Fruit fly (Drosophila melanogaster) whole organism, embryonic: ENCODE data around the gene glob2.

Source experiments
- Adf1 ChIP-seq: fragments of 200-800 bp; sonication (Bioruptor generic); IDR thresholded peaks from 2 replicates; pipeline ENCODE4 v1.3.6; 2022; ENCODE audit warnings: missing biosample characterization, missing genetic modification characterization
- Asciz ChIP-seq: fragments of 200-800 bp; sonication (Bioruptor generic); optimal IDR thresholded peaks from 2 replicates; lab custom pipeline; 2017; ENCODE audit warnings: missing biosample characterization, mild to moderate bottlenecking, missing genetic modification characterization, missing genetic modification reagents
- Bgb ChIP-seq: fragments of 200-800 bp; sonication (Bioruptor generic); IDR thresholded peaks from 2 replicates; pipeline ENCODE4 v1.3.6; 2022; ENCODE audit warnings: missing biosample characterization, missing genetic modification characterization; ENCODE audit not compliant: partially characterized antibody
- C15 ChIP-seq: fragments of 200-800 bp; sonication (Bioruptor generic); IDR thresholded peaks from 3 replicates; pipeline ENCODE4 v1.3.6; 2022; ENCODE audit warnings: missing biosample characterization, missing genetic modification characterization
- CG11398 ChIP-seq: fragments of 200-800 bp; sonication (Bioruptor generic); optimal IDR thresholded peaks from 2 replicates; lab custom pipeline; 2016; ENCODE audit warnings: missing biosample characterization, missing genetic modification characterization
- CG11560 ChIP-seq: fragments of 200-800 bp; sonication (Bioruptor generic); IDR thresholded peaks from 3 replicates; pipeline ENCODE4 v1.3.6; 2022; ENCODE audit warnings: missing biosample characterization, missing genetic modification characterization
- CG12942 ChIP-seq: fragments of 200-800 bp; sonication (Bioruptor generic); optimal IDR thresholded peaks from 3 replicates; lab custom pipeline; 2016; ENCODE audit warnings: missing biosample characterization, missing genetic modification characterization
- CG13296 ChIP-seq: fragments of 200-800 bp; sonication (Bioruptor generic); optimal IDR thresholded peaks from 3 replicates; lab custom pipeline; 2018; ENCODE audit warnings: missing biosample characterization, mild to moderate bottlenecking, missing genetic modification characterization
- CG14860 ChIP-seq: fragments of 200-800 bp; sonication (Bioruptor generic); IDR thresholded peaks from 3 replicates; pipeline ENCODE4 v1.3.6; 2022; ENCODE audit warnings: missing biosample characterization, missing genetic modification characterization; ENCODE audit not compliant: partially characterized antibody
- CG15011 ChIP-seq: fragments of 200-800 bp; sonication (Bioruptor generic); optimal IDR thresholded peaks from 3 replicates; lab custom pipeline; 2018; ENCODE audit warnings: missing biosample characterization, mild to moderate bottlenecking, missing genetic modification characterization
- CG1602 ChIP-seq: fragments of 200-800 bp; sonication (Bioruptor generic); optimal IDR thresholded peaks from 3 replicates; lab custom pipeline; 2016; ENCODE audit warnings: missing biosample characterization, missing genetic modification characterization
- CG17328 ChIP-seq: fragments of 200-800 bp; sonication (Bioruptor generic); IDR thresholded peaks from 2 replicates; pipeline ENCODE4 v1.3.6; 2022; ENCODE audit warnings: missing biosample characterization, missing genetic modification characterization
- CG2202 ChIP-seq: fragments of 200-800 bp; sonication (Bioruptor generic); optimal IDR thresholded peaks from 2 replicates; lab custom pipeline; 2018; ENCODE audit warnings: missing biosample characterization, mild to moderate bottlenecking, missing genetic modification characterization
- CG31224 ChIP-seq: fragments of 200-800 bp; sonication (Bioruptor generic); IDR thresholded peaks from 2 replicates; pipeline ENCODE4 v1.3.6; 2022; ENCODE audit warnings: missing biosample characterization, missing genetic modification characterization
- CG31365 ChIP-seq: fragments of 200-800 bp; sonication (Bioruptor generic); optimal IDR thresholded peaks from 2 replicates; lab custom pipeline; 2018; ENCODE audit warnings: missing biosample characterization, mild to moderate bottlenecking, missing genetic modification characterization
- CG3847 ChIP-seq: fragments of 200-800 bp; sonication (Bioruptor generic); IDR thresholded peaks from 2 replicates; pipeline ENCODE4 v1.3.6; 2022; ENCODE audit warnings: missing biosample characterization, missing genetic modification characterization
- CG3995 ChIP-seq: fragments of 200-800 bp; sonication (Bioruptor generic); optimal IDR thresholded peaks from 3 replicates; lab custom pipeline; 2016; ENCODE audit warnings: missing biosample characterization, missing genetic modification characterization
- CG4730 ChIP-seq: fragments of 200-800 bp; sonication (Bioruptor generic); IDR thresholded peaks from 2 replicates; pipeline ENCODE4 v1.3.6; 2022; ENCODE audit warnings: missing biosample characterization, missing genetic modification characterization
- CG8089 ChIP-seq: fragments of 200-800 bp; sonication (Bioruptor generic); optimal IDR thresholded peaks from 3 replicates; lab custom pipeline; 2016; ENCODE audit warnings: missing biosample characterization, missing genetic modification characterization
- CG8765 ChIP-seq: fragments of 200-800 bp; sonication (Bioruptor generic); IDR thresholded peaks from 2 replicates; pipeline ENCODE4 v1.3.6; 2022; ENCODE audit warnings: missing biosample characterization, missing genetic modification characterization
- Dip2 ChIP-seq: fragments of 200-800 bp; sonication (Bioruptor generic); IDR thresholded peaks from 2 replicates; pipeline ENCODE4 v1.3.6; 2022; ENCODE audit warnings: missing biosample characterization, missing genetic modification characterization
- E2f2 ChIP-seq: fragments of 200-800 bp; sonication (Bioruptor generic); IDR thresholded peaks from 2 replicates; pipeline ENCODE4 v1.3.6; 2022; ENCODE audit warnings: missing biosample characterization, missing genetic modification characterization
- ERR ChIP-seq: fragments of 200-800 bp; sonication (Bioruptor generic); optimal IDR thresholded peaks from 2 replicates; lab custom pipeline; 2016; ENCODE audit warnings: missing biosample characterization, missing genetic modification characterization
- Ets65A ChIP-seq: fragments of 200-800 bp; sonication (Bioruptor generic); peaks from one replicate; lab custom pipeline; 2016; ENCODE audit warnings: missing biosample characterization, missing genetic modification characterization
- HHEX ChIP-seq: fragments of 200-800 bp; sonication (Bioruptor generic); optimal IDR thresholded peaks from 3 replicates; lab custom pipeline; 2017; ENCODE audit warnings: missing biosample characterization, mild to moderate bottlenecking, missing genetic modification characterization, missing genetic modification reagents
- Hmr ChIP-seq: fragments of 200-800 bp; sonication (Bioruptor generic); optimal IDR thresholded peaks from 3 replicates; lab custom pipeline; 2017; ENCODE audit warnings: mild to moderate bottlenecking, missing biosample characterization, missing genetic modification reagents, missing genetic modification characterization
- Kr ChIP-seq: fragments of 200-800 bp; sonication (Bioruptor generic); optimal IDR thresholded peaks from 2 replicates; lab custom pipeline; 2017; ENCODE audit warnings: missing biosample characterization, mild to moderate bottlenecking, missing genetic modification characterization
- NFAT ChIP-seq: fragments of 200-800 bp; sonication (Bioruptor generic); IDR thresholded peaks from 2 replicates; pipeline ENCODE4 v1.3.6; 2022; ENCODE audit warnings: missing biosample characterization, missing genetic modification characterization
- Tbp ChIP-seq: fragments of >200 bp; optimal IDR thresholded peaks from 2 replicates; lab custom pipeline; 2018; ENCODE audit warnings: missing biosample characterization, missing genetic modification characterization
- Vsx1 ChIP-seq: fragments of 200-800 bp; sonication (Bioruptor generic); optimal IDR thresholded peaks from 2 replicates; lab custom pipeline; 2017; ENCODE audit warnings: missing biosample characterization, mild to moderate bottlenecking, missing genetic modification characterization, missing genetic modification reagents
- YL-1 ChIP-seq: fragments of 200-800 bp; sonication (Bioruptor generic); optimal IDR thresholded peaks from 3 replicates; lab custom pipeline; 2017; ENCODE audit warnings: missing biosample characterization, mild to moderate bottlenecking, missing genetic modification characterization
- ab ChIP-seq: fragments of 200-800 bp; sonication (Bioruptor generic); optimal IDR thresholded peaks from 2 replicates; lab custom pipeline; 2016; ENCODE audit warnings: missing biosample characterization, missing genetic modification characterization
- abd-A ChIP-seq: fragments of 200-800 bp; sonication (Bioruptor generic); optimal IDR thresholded peaks from 3 replicates; lab custom pipeline; 2019; ENCODE audit warnings: missing biosample characterization, mild to moderate bottlenecking, missing genetic modification characterization, moderate library complexity
- ap ChIP-seq: fragments of 200-800 bp; sonication (Bioruptor generic); IDR thresholded peaks from 2 replicates; pipeline ENCODE4 v1.3.6; 2022; ENCODE audit warnings: missing biosample characterization, missing genetic modification characterization
- crp ChIP-seq, 2 experiments: fragments of 200-800 bp; sonication (Bioruptor generic); optimal IDR thresholded peaks; 2 replicates in 1 of 2; 3 replicates in 1 of 2; lab custom pipeline; 2017; ENCODE audit warnings: missing biosample characterization in 2 of 2, missing genetic modification characterization in 2 of 2, mild to moderate bottlenecking in 1 of 2, moderate library complexity in 1 of 2
- da ChIP-seq: fragments of 200-800 bp; sonication (Bioruptor generic); optimal IDR thresholded peaks from 2 replicates; lab custom pipeline; 2016; ENCODE audit warnings: missing biosample characterization, missing genetic modification characterization
- dmrt11E ChIP-seq: fragments of 200-800 bp; sonication (Bioruptor generic); optimal IDR thresholded peaks from 3 replicates; lab custom pipeline; 2018; ENCODE audit warnings: missing biosample characterization, mild to moderate bottlenecking, missing genetic modification characterization, moderate library complexity
- ewg ChIP-seq: fragments of 200-800 bp; sonication (Bioruptor generic); optimal IDR thresholded peaks from 3 replicates; lab custom pipeline; 2017; ENCODE audit warnings: mild to moderate bottlenecking, missing biosample characterization, missing genetic modification reagents, missing genetic modification characterization
- ftz-f1 ChIP-seq: fragments of 200-800 bp; sonication (Bioruptor generic); optimal IDR thresholded peaks from 2 replicates; lab custom pipeline; 2016; ENCODE audit warnings: missing biosample characterization, missing genetic modification characterization
- gce ChIP-seq: fragments of 200-800 bp; sonication (Bioruptor generic); IDR thresholded peaks from 3 replicates; pipeline ENCODE4 v1.3.6; 2022; ENCODE audit warnings: missing biosample characterization, missing genetic modification characterization
- lab ChIP-seq: fragments of 200-800 bp; sonication (Bioruptor generic); optimal IDR thresholded peaks from 3 replicates; lab custom pipeline; 2017; ENCODE audit warnings: missing biosample characterization, missing genetic modification characterization, mild to moderate bottlenecking, moderate library complexity, missing genetic modification reagents
- maf-S ChIP-seq: fragments of 200-800 bp; sonication (Bioruptor generic); optimal IDR thresholded peaks from 2 replicates; lab custom pipeline; 2016; ENCODE audit warnings: missing biosample characterization, missing genetic modification characterization
- nom ChIP-seq: fragments of 200-800 bp; sonication (Bioruptor generic); optimal IDR thresholded peaks from 2 replicates; lab custom pipeline; 2017; ENCODE audit warnings: missing biosample characterization, missing genetic modification characterization, mild to moderate bottlenecking, moderate library complexity, missing genetic modification reagents
- psq ChIP-seq: fragments of 200-800 bp; sonication (Bioruptor generic); optimal IDR thresholded peaks from 2 replicates; lab custom pipeline; 2017; ENCODE audit warnings: missing biosample characterization, missing genetic modification characterization
- repo ChIP-seq: fragments of 200-800 bp; sonication (Bioruptor generic); optimal IDR thresholded peaks from 2 replicates; lab custom pipeline; 2016; ENCODE audit warnings: missing biosample characterization, missing genetic modification characterization
- row ChIP-seq: fragments of 200-800 bp; sonication (Bioruptor generic); IDR thresholded peaks from 3 replicates; pipeline ENCODE4 v1.3.6; 2022; ENCODE audit warnings: missing biosample characterization, missing genetic modification characterization
- sisA ChIP-seq: fragments of 200-800 bp; sonication (Bioruptor generic); IDR thresholded peaks from 2 replicates; pipeline ENCODE4 v1.3.6; 2022; ENCODE audit warnings: missing biosample characterization, missing genetic modification characterization
- trh ChIP-seq: fragments of 200-800 bp; sonication (Bioruptor generic); optimal IDR thresholded peaks from 2 replicates; lab custom pipeline; 2016; ENCODE audit warnings: missing biosample characterization, missing genetic modification characterization
- vfl ChIP-seq: fragments of 200-800 bp; sonication (Bioruptor generic); optimal IDR thresholded peaks from 2 replicates; lab custom pipeline; 2016; ENCODE audit warnings: missing biosample characterization, missing genetic modification characterization

The glob2 gene

DNA sequence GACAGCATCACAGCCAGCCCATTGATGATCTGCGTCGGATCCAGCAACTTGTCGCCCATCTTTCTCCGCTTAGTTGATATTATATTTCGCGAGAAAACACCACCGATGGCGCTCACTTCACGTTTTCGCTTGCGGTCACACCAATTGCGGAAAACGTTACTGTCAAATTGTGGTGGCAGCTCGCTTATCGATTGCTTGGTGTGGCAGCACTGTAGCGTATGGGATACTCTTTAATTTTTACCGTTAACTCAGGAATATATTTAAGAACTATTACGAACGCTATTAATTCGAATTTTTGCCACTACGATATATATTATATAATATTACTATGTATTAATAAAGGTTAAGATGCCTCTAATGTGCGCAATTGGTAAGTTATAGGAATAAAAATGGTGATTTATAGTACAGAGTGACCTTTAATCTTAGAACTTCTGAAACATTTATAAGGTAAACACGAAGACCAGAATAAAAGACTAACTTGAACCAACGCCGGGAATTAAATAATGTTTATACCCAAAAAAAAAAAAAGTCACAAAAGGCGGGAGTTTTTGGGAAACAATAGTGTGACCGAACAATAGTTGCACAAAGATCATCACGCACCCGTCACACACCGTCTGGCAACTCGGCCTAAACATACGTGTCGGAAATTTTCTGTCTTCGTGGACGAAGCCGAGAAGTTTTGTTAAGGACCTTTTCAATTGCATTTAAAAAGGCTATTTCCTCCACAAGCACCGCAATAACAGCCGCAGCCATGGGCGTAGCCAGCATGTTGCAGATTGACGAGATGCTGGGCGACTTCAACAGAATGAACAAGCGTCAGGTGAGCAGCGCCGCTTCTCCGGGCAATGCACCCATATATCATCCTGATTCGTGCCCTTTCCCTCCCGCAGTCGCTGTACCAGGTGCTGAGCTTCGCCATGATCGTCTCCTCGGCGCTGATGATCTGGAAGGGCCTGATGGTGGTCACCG is 48.8 kb upstream of the glob2 start, which contains the start of the genes CG1307 and twr (continued):
- TF ChIP-seq NFAT (GFP tag; lab: Robert Waterston, UW) (peak; percentile 48), CG17328 (GFP tag; lab: Robert Waterston, UW) (peak; percentile 14; the same call in 1 of the 2 replicates), CG14860 (GFP tag; lab: Robert Waterston, UW) (no peak), ftz-f1 (GFP tag; lab: Kevin White, UChicago) (no peak), abd-A (tag; lab: Kevin White, UChicago) (no peak), CG3847 (GFP tag; lab: Robert Waterston, UW) (peak; percentile 22; the same call in 1 of the 2 replicates), HHEX (GFP tag; lab: Kevin White, UChicago) (peak; percentile 10), nom (GFP tag; lab: Kevin White, UChicago) (no peak), ap (no peak), Tbp (GFP tag; lab: Kevin White, UChicago) (no peak), CG11398 (GFP tag; lab: Kevin White, UChicago) (no peak), CG11560 (no peak), Hmr (GFP tag; lab: Kevin White, UChicago) (peak; percentile 50), sisA (GFP tag; lab: Robert Waterston, UW) (peak; percentile 48; the same call in 1 of the 2 replicates), gce (no peak), CG31224 (GFP tag; lab: Robert Waterston, UW) (no peak), E2f2 (GFP tag; lab: Robert Waterston, UW) (peak; percentile 81), CG1602 (peak; percentile 2), Dip2 (GFP tag; lab: Robert Waterston, UW) (no peak), CG31365 (no peak), Ets65A (GFP tag; lab: Kevin White, UChicago) (peak; percentile 93), Kr (GFP tag; lab: Kevin White, UChicago) (no peak), CG2202 (tag; lab: Kevin White, UChicago) (no peak), row (GFP tag; lab: Robert Waterston, UW) (peak; percentile 55), psq (no peak), CG3995 (peak; percentile 96), trh (no peak), C15 (GFP tag; lab: Robert Waterston, UW) (no peak), CG4730 (no peak), CG12942 (GFP tag; lab: Kevin White, UChicago) (no peak), CG8089 (GFP tag; lab: Kevin White, UChicago) (no peak), crp (GFP tag; optimal IDR thresholded peaks at IDR 0.05; lab: Kevin White, UChicago) (peak in 1 of 2 experiments; percentile 52), vfl (GFP tag; lab: Kevin White, UChicago) (no peak), lab (GFP tag; lab: Kevin White, UChicago) (no peak), repo (GFP tag; lab: Kevin White, UChicago) (no peak), Vsx1 (GFP tag; lab: Kevin White, UChicago) (no peak), da (GFP tag; lab: Kevin White, UChicago) (no peak), CG15011 (GFP tag; lab: Kevin White, UChicago) (no peak), CG13296 (peak; percentile 9), Asciz (GFP tag; lab: Kevin White, UChicago) (no peak), dmrt11E (peak; percentile 46), ewg (no peak), Bgb (peak; percentile 29), ab (GFP tag; lab: Kevin White, UChicago) (no peak), ERR (GFP tag; lab: Kevin White, UChicago) (no peak), Adf1 (GFP tag; lab: Robert Waterston, UW) (no peak), YL-1 (GFP tag; lab: Kevin White, UChicago) (peak; percentile 39), maf-S (GFP tag; lab: Kevin White, UChicago) (no peak), CG8765 (no peak)
